Worm (Caenorhabditis elegans) whole organism, early embryonic: Measurements from ENCODE around the gene arrd-10.

Experiments used
- aly-1 ChIP-seq: sonication (generic microtip); optimal IDR thresholded peaks from 2 replicates; lab custom pipeline; 2016; ENCODE audit warnings: missing genetic modification characterization, missing compliant biosample characterization
- ceh-13 ChIP-seq: fragments of 200-800 bp; sonication (Bioruptor generic); optimal IDR thresholded peaks from 2 replicates; lab custom pipeline; 2018; ENCODE audit warnings: mild to moderate bottlenecking, missing genetic modification characterization, missing compliant biosample characterization
- ceh-36 ChIP-seq: sonication (generic microtip); optimal IDR thresholded peaks from 2 replicates; lab custom pipeline; 2016; ENCODE audit warnings: missing genetic modification characterization, inconsistent platforms, missing compliant biosample characterization
- flt-1 ChIP-seq: fragments of 200-800 bp; sonication (Bioruptor generic); IDR thresholded peaks from 2 replicates; pipeline ENCODE4 v1.3.6; 2022; ENCODE audit warnings: missing genetic modification characterization, missing compliant biosample characterization
- hnd-1 ChIP-seq: sonication (generic microtip); optimal IDR thresholded peaks from 2 replicates; lab custom pipeline; 2016; ENCODE audit warnings: missing genetic modification characterization, missing compliant biosample characterization
- scrt-1 ChIP-seq: fragments of 200-800 bp; sonication (Bioruptor generic); IDR thresholded peaks from 2 replicates; pipeline ENCODE4 v1.3.6; 2022; ENCODE audit warnings: missing genetic modification characterization, missing compliant biosample characterization
- tra-4 ChIP-seq: sonication (generic microtip); optimal IDR thresholded peaks from 2 replicates; lab custom pipeline; 2017; ENCODE audit warnings: missing genetic modification characterization, missing compliant biosample characterization

DNA sequence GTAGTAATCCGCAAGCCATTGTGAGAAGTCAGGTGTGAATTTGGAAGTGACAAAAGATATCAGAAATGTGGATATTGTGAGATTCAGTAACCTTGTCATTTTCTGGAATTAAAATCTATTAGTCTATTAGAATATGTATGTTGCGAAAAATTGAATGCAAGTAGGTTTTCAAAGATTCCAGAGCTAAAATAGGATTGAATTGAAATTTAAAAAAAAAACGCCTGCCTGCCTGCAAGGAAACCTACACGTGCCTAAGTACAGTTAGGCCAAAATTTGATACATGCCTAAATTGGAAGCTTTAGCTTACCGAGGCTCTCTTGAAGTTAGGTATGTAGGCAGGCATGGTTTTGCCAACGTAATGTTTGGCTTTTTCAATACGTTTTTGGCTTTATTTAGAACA, 4.6 kb upstream of the arrd-10 start, which contains the start of gene lips-9:
- TF ChIP-seq tra-4 (tag; lab: Kevin White, UChicago) (no peak), hnd-1 (tag; lab: Kevin White, UChicago) (no peak), ceh-13 (GFP tag; lab: Kevin White, UChicago) (no peak), flt-1 (GFP tag; lab: Robert Waterston, UW) (no peak), aly-1 (no peak), scrt-1 (no peak), ceh-36 (no peak)
